Worm (Caenorhabditis elegans) whole organism, L2 larva: ENCODE measurements around the gene T01H3.3.

Experiments
- ZK546.5 ChIP-seq: sonication (generic microtip); optimal IDR thresholded peaks from 2 replicates; lab custom pipeline; 2017; ENCODE audit warnings: missing biosample characterization, missing genetic modification characterization
- ama-1 ChIP-seq: fragments of 150-350 bp; optimal IDR thresholded peaks from 2 replicates; lab custom pipeline; 2018; ENCODE audit warnings: inconsistent platforms
- egl-27 ChIP-seq: sonication (generic microtip); optimal IDR thresholded peaks from 3 replicates; lab custom pipeline; 2017; ENCODE audit warnings: missing biosample characterization, missing genetic modification reagents, missing genetic modification characterization
- elt-3 ChIP-seq: sonication (generic microtip); optimal IDR thresholded peaks from 2 replicates; lab custom pipeline; 2017; ENCODE audit warnings: missing biosample characterization, missing genetic modification characterization
- lin-11 ChIP-seq: fragments of 150-350 bp; sonication (generic microtip); optimal IDR thresholded peaks from 2 replicates; lab custom pipeline; 2014; ENCODE audit warnings: missing biosample characterization, missing genetic modification characterization, inconsistent platforms, mixed read lengths
- lin-13 ChIP-seq: fragments of 150-350 bp; optimal IDR thresholded peaks from 2 replicates; lab custom pipeline; 2014; ENCODE audit warnings: missing biosample characterization, missing genetic modification reagents, missing genetic modification characterization
- lin-39 ChIP-seq: fragments of 150-350 bp; optimal IDR thresholded peaks from 2 replicates; lab custom pipeline; 2014; ENCODE audit warnings: missing biosample characterization, missing genetic modification reagents, missing genetic modification characterization
- mab-5 ChIP-seq: fragments of 150-350 bp; optimal IDR thresholded peaks from 2 replicates; lab custom pipeline; 2014; ENCODE audit warnings: missing biosample characterization, missing genetic modification characterization
- nhr-129 ChIP-seq: fragments of 150-350 bp; optimal IDR thresholded peaks from 2 replicates; lab custom pipeline; 2014; ENCODE audit warnings: missing biosample characterization, missing genetic modification characterization
- nhr-25 ChIP-seq: fragments of 150-350 bp; sonication (generic microtip); optimal IDR thresholded peaks from 3 replicates; lab custom pipeline; 2014; ENCODE audit warnings: missing biosample characterization, missing genetic modification characterization
- nhr-6 ChIP-seq: fragments of 150-350 bp; optimal IDR thresholded peaks from 2 replicates; lab custom pipeline; 2014; ENCODE audit warnings: missing biosample characterization, missing genetic modification characterization
- snpc-4 ChIP-seq: fragments of 150-350 bp; optimal IDR thresholded peaks from 2 replicates; lab custom pipeline; 2014; ENCODE audit warnings: missing biosample characterization, missing genetic modification characterization
- unc-62 ChIP-seq: fragments of 150-350 bp; optimal IDR thresholded peaks from 2 replicates; lab custom pipeline; 2014; ENCODE audit warnings: missing biosample characterization, missing genetic modification reagents, missing genetic modification characterization
- ztf-1 ChIP-seq: fragments of 200-800 bp; sonication (Bioruptor generic); conservative IDR thresholded peaks from 2 replicates; pipeline ENCODE4 v1.3.6; 2022; ENCODE audit warnings: missing genetic modification characterization, missing compliant biosample characterization

DNA sequence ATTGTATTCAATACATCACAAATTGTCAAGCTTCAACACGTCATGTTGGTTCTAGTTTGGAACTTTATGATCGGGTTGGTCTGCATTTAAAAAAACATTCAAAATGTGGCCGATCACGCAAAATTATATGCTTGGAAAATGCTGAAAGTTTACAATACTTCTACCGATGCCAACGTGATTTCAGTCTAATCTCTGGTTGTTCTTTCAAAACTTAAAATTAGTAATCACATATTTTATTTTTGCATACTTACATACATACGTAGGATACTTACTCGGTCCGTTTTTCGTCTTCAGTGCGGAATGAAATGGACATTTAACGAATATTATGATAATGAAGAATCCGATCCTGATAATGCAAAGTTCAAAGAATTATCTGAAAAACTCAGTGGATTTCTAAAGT lies 48.6 kb downstream of the T01H3.3 start, which contains the start of gene srw-62:
- no peak for TF ChIP-seq ZK546.5 (tag; lab: Kevin White, UChicago)
- no peak for TF ChIP-seq egl-27 (tag; lab: Kevin White, UChicago)
- TF ChIP-seq nhr-129 (tag; lab: Kevin White, UChicago) = no peak
- no peak for TF ChIP-seq lin-13 (GFP tag; lab: Kevin White, UChicago)
- TF ChIP-seq lin-11 (tag; lab: Kevin White, UChicago) = no peak
- TF ChIP-seq nhr-25 (tag; lab: Kevin White, UChicago) = no peak
- TF ChIP-seq snpc-4 = no peak
- TF ChIP-seq elt-3 (tag; lab: Kevin White, UChicago) = no peak
- no peak for TF ChIP-seq ztf-1 (GFP tag; lab: Robert Waterston, UW)
- no peak for TF ChIP-seq ama-1 (lab: Kevin White, UChicago)
- TF ChIP-seq nhr-6 (tag; lab: Kevin White, UChicago) = no peak
- no peak for TF ChIP-seq lin-39 (tag; lab: Kevin White, UChicago)
- TF ChIP-seq mab-5 (tag; lab: Kevin White, UChicago) = no peak
- no peak for TF ChIP-seq unc-62
